Worm (Caenorhabditis elegans): ENCODE measurements around the gene M04C3.2.

M04C3.2 gene

ce11 chrV:19490461-19490860, 41.8 kb upstream of the M04C3.2 start, which contains the start of gene Y43F8B.7:
Gene Y43F8B.7 (plus strand): TSS chrV:19490761.
- no peak for TF ChIP-seq nhr-6 (tag; optimal IDR thresholded peaks at IDR 0.05)

- TF ChIP-seq nhr-237 (tag; optimal IDR thresholded peaks at IDR 0.05) = no peak
- TF ChIP-seq ZK546.5 (tag; optimal IDR thresholded peaks at IDR 0.05) = no peak
- TF ChIP-seq unc-62 (GFP tag; optimal IDR thresholded peaks at IDR 0.05) = no peak
- TF ChIP-seq ztf-1 (GFP tag; conservative IDR thresholded peaks at IDR 0.05) = no peak
- TF ChIP-seq blmp-1 (tag; optimal IDR thresholded peaks at IDR 0.05; ENCODE audit: insufficient read depth) = no peak
- no peak for TF ChIP-seq nhr-10 (tag; optimal IDR thresholded peaks at IDR 0.05)
- no peak for TF ChIP-seq R02D3.7 (tag; optimal IDR thresholded peaks at IDR 0.05)
- TF ChIP-seq lin-13 (GFP tag; optimal IDR thresholded peaks at IDR 0.05) = no peak
- no peak for TF ChIP-seq fos-1 (tag; optimal IDR thresholded peaks at IDR 0.05)
- TF ChIP-seq gmeb-1 (tag; optimal IDR thresholded peaks at IDR 0.05) = no peak
- TF ChIP-seq elt-3 (tag; optimal IDR thresholded peaks at IDR 0.05) = no peak
- no peak for TF ChIP-seq nhr-25 (tag; optimal IDR thresholded peaks at IDR 0.05)
- TF ChIP-seq egl-27 (tag; optimal IDR thresholded peaks at IDR 0.05) = no peak
These were observed 37.0 kb upstream of the M04C3.2 start, which contains the start of gene Y43F8B.18 for ce11 chrV:19485690-19486089. Gene Y43F8B.18 (plus strand): TSS chrV:19485990.

- TF ChIP-seq skn-1 (tag; optimal IDR thresholded peaks at IDR 0.05) (no peak), egl-27 (tag; optimal IDR thresholded peaks at IDR 0.05) (no peak), ztf-11 (tag; optimal IDR thresholded peaks at IDR 0.05) (no peak), nhr-11 (tag; optimal IDR thresholded peaks at IDR 0.05) (no peak), nhr-12 (tag; optimal IDR thresholded peaks at IDR 0.05) (no peak), snpc-4 (tag; optimal IDR thresholded peaks at IDR 0.05) (no peak), ztf-1 (GFP tag; conservative IDR thresholded peaks at IDR 0.05) (no peak), nhr-129 (tag; optimal IDR thresholded peaks at IDR 0.05) (no peak), lsy-2 (tag; optimal IDR thresholded peaks at IDR 0.05) (no peak), C34F6.9 (tag; optimal IDR thresholded peaks at IDR 0.05) (no peak), unc-39 (tag; optimal IDR thresholded peaks at IDR 0.05) (no peak), lin-11 (tag; optimal IDR thresholded peaks at IDR 0.05) (no peak), nhr-25 (tag; optimal IDR thresholded peaks at IDR 0.05) (no peak), aly-2 (tag; optimal IDR thresholded peaks at IDR 0.05) (no peak), mbf-1 (tag; optimal IDR thresholded peaks at IDR 0.05) (no peak), unc-55 (GFP tag; optimal IDR thresholded peaks at IDR 0.05) (no peak)
These were observed 36.6 kb upstream of the M04C3.2 start, which contains the start of gene Y43F8B.28 for ce11 chrV:19485261-19485660. Gene Y43F8B.28 (plus strand): TSS chrV:19485319.

ce11 chrV:19484507-19484906, 35.8 kb upstream of the M04C3.2 start, which contains the start of gene Y43F8B.17:
Gene Y43F8B.17 (plus strand): TSS chrV:19484721.
- TF ChIP-seq zag-1 (tag; optimal IDR thresholded peaks at IDR 0.05) (no peak), nhr-25 (tag; optimal IDR thresholded peaks at IDR 0.05) (no peak), ztf-4 (tag; optimal IDR thresholded peaks at IDR 0.05) (no peak), nhr-23 (tag; optimal IDR thresholded peaks at IDR 0.05) (no peak), ama-1 (optimal IDR thresholded peaks at IDR 0.05) (no peak), mab-5 (tag; optimal IDR thresholded peaks at IDR 0.05) (no peak), nhr-10 (tag; optimal IDR thresholded peaks at IDR 0.05) (no peak), elt-3 (tag; optimal IDR thresholded peaks at IDR 0.05) (no peak), lsy-2 (tag; optimal IDR thresholded peaks at IDR 0.05) (no peak), sem-4 (tag; optimal IDR thresholded peaks at IDR 0.05) (no peak), nhr-12 (tag; optimal IDR thresholded peaks at IDR 0.05) (no peak), gmeb-1 (tag; optimal IDR thresholded peaks at IDR 0.05) (no peak), nhr-237 (tag; optimal IDR thresholded peaks at IDR 0.05) (no peak), lin-39 (tag; optimal IDR thresholded peaks at IDR 0.05) (no peak), mbf-1 (tag; optimal IDR thresholded peaks at IDR 0.05) (no peak)

ce11 chrV:19482535-19482934, 33.8 kb upstream of the M04C3.2 start, which contains the start of gene Y43F8B.22:
Gene Y43F8B.22 (plus strand): TSS chrV:19482835.
- TF ChIP-seq mbf-1 (tag; optimal IDR thresholded peaks at IDR 0.05) (no peak), sma-9 (GFP tag; optimal IDR thresholded peaks at IDR 0.05) (no peak), sma-9 (tag; optimal IDR thresholded peaks at IDR 0.05) (no peak), unc-39 (tag; optimal IDR thresholded peaks at IDR 0.05) (no peak), gmeb-1 (tag; optimal IDR thresholded peaks at IDR 0.05) (no peak), peb-1 (tag; optimal IDR thresholded peaks at IDR 0.05) (no peak), lin-13 (GFP tag; optimal IDR thresholded peaks at IDR 0.05) (no peak), ztf-1 (GFP tag; conservative IDR thresholded peaks at IDR 0.05) (no peak), alr-1 (tag; optimal IDR thresholded peaks at IDR 0.05) (no peak), ceh-82 (tag; optimal IDR thresholded peaks at IDR 0.05) (no peak), nhr-25 (tag; optimal IDR thresholded peaks at IDR 0.05) (no peak), R02D3.7 (tag; optimal IDR thresholded peaks at IDR 0.05) (no peak), nhr-23 (tag; optimal IDR thresholded peaks at IDR 0.05) (no peak), egl-27 (tag; optimal IDR thresholded peaks at IDR 0.05) (no peak), sem-4 (tag; optimal IDR thresholded peaks at IDR 0.05) (no peak), mdl-1 (tag; optimal IDR thresholded peaks at IDR 0.05) (no peak), fos-1 (tag; optimal IDR thresholded peaks at IDR 0.05) (no peak)

All from whole organism, L2 larva.